Fruit fly (Drosophila melanogaster) whole organism, prepupa: Measurements from ENCODE around the gene NK7.1.

ENCODE experiments used
- CG32006 ChIP-seq: fragments of 200-800 bp; sonication (Bioruptor generic); optimal IDR thresholded peaks from 3 replicates; lab custom pipeline; 2017; ENCODE audit warnings: missing biosample characterization, mild to moderate bottlenecking, missing genetic modification characterization
- CG3919 ChIP-seq: fragments of 200-800 bp; sonication (Bioruptor generic); optimal IDR thresholded peaks from 3 replicates; lab custom pipeline; 2016; ENCODE audit warnings: missing biosample characterization, missing genetic modification characterization
- CG8319 ChIP-seq: fragments of 200-800 bp; sonication (Bioruptor generic); optimal IDR thresholded peaks from 3 replicates; lab custom pipeline; 2016; ENCODE audit warnings: missing biosample characterization, missing genetic modification characterization
- Hr39 ChIP-seq: fragments of 200-800 bp; sonication (Bioruptor generic); optimal IDR thresholded peaks from 2 replicates; lab custom pipeline; 2016; ENCODE audit warnings: missing biosample characterization, missing genetic modification characterization
- Sox14 ChIP-seq: fragments of 200-800 bp; sonication (Bioruptor generic); optimal IDR thresholded peaks from 3 replicates; lab custom pipeline; 2016; ENCODE audit warnings: missing biosample characterization, missing genetic modification characterization
- Sox15 ChIP-seq: fragments of 200-800 bp; sonication (Bioruptor generic); optimal IDR thresholded peaks from 3 replicates; lab custom pipeline; 2016; ENCODE audit warnings: missing biosample characterization, missing genetic modification characterization
- dac ChIP-seq: fragments of 200-800 bp; sonication (Bioruptor generic); optimal IDR thresholded peaks from 2 replicates; lab custom pipeline; 2017; ENCODE audit warnings: missing biosample characterization, mild to moderate bottlenecking, missing genetic modification characterization
- fd59A ChIP-seq: fragments of 200-800 bp; sonication (Bioruptor generic); optimal IDR thresholded peaks from 2 replicates; lab custom pipeline; 2017; ENCODE audit warnings: missing biosample characterization, mild to moderate bottlenecking, missing genetic modification characterization, missing genetic modification reagents
- fd85E ChIP-seq: fragments of 200-800 bp; sonication (Bioruptor generic); optimal IDR thresholded peaks from 3 replicates; lab custom pipeline; 2016; ENCODE audit warnings: missing biosample characterization, missing genetic modification characterization
- fkh ChIP-seq: fragments of 200-800 bp; sonication (Bioruptor generic); optimal IDR thresholded peaks from 3 replicates; lab custom pipeline; 2017; ENCODE audit warnings: missing biosample characterization, mild to moderate bottlenecking, missing genetic modification characterization, moderate library complexity
- pdm3 ChIP-seq: fragments of 200-800 bp; sonication (Bioruptor generic); optimal IDR thresholded peaks from 3 replicates; lab custom pipeline; 2016; ENCODE audit warnings: missing biosample characterization, missing genetic modification characterization

- no peak for TF ChIP-seq Hr39
- no peak for TF ChIP-seq fd59A (GFP tag; lab: Kevin White, UChicago)
- no peak for TF ChIP-seq Sox15 (GFP tag; lab: Kevin White, UChicago)
- no peak for TF ChIP-seq fd85E (GFP tag; lab: Kevin White, UChicago)
- TF ChIP-seq CG8319 = no peak
- TF ChIP-seq pdm3 (GFP tag; lab: Kevin White, UChicago) = no peak
- no peak for TF ChIP-seq Sox14 (GFP tag; lab: Kevin White, UChicago)
- TF ChIP-seq CG3919 (GFP tag; lab: Kevin White, UChicago) = no peak
- TF ChIP-seq fkh (GFP tag; lab: Kevin White, UChicago) = no peak
- TF ChIP-seq dac (GFP tag; lab: Kevin White, UChicago) = no peak
- TF ChIP-seq CG32006 (GFP tag; lab: Kevin White, UChicago) = no peak
Observed at dm6 chr3R:14329549-14329948, 43.2 kb downstream of the NK7.1 start.
